Worm (Caenorhabditis elegans): ENCODE results near the gene T24D5.1.

T24D5.1 gene

ce11 chrX:12574473-12574872 lies at the start of gene T24D5.1:
Gene T24D5.1 (plus strand): TSS chrX:12574773.
- TF ChIP-seq ztf-6 (GFP tag; IDR thresholded peaks at IDR 0.05) (no peak), pha-4 (tag; optimal IDR thresholded peaks at IDR 0.05) (no peak), B0261.1 (tag; optimal IDR thresholded peaks at IDR 0.05) (no peak), akir-1 (GFP tag; optimal IDR thresholded peaks at IDR 0.05) (no peak), chd-7 (tag; optimal IDR thresholded peaks at IDR 0.05) (no peak), cebp-1 (GFP tag; IDR thresholded peaks at IDR 0.05) (no peak), cebp-1 (tag; optimal IDR thresholded peaks at IDR 0.05) (no peak), hlh-12 (tag; optimal IDR thresholded peaks at IDR 0.05) (no peak), ztf-28 (GFP tag; IDR thresholded peaks at IDR 0.05) (no peak), lag-1 (GFP tag; IDR thresholded peaks at IDR 0.05) (no peak), B0035.1 (tag; optimal IDR thresholded peaks at IDR 0.05) (no peak), rec-8 (tag; optimal IDR thresholded peaks at IDR 0.05) (no peak), D2030.7 (GFP tag; IDR thresholded peaks at IDR 0.05) (no peak), lir-1 (GFP tag; conservative IDR thresholded peaks at IDR 0.05) (no peak), gei-17 (GFP tag; optimal IDR thresholded peaks at IDR 0.05) (no peak), dox-1 (GFP tag; IDR thresholded peaks at IDR 0.05) (no peak), snpc-1.1 (tag; optimal IDR thresholded peaks at IDR 0.05; ENCODE audit: insufficient read depth) (no peak), lsy-27 (tag; optimal IDR thresholded peaks at IDR 0.05; ENCODE audit: borderline replicate concordance, insufficient read depth) (no peak), tbp1 (GFP tag; optimal IDR thresholded peaks at IDR 0.05) (no peak)

DNA sequence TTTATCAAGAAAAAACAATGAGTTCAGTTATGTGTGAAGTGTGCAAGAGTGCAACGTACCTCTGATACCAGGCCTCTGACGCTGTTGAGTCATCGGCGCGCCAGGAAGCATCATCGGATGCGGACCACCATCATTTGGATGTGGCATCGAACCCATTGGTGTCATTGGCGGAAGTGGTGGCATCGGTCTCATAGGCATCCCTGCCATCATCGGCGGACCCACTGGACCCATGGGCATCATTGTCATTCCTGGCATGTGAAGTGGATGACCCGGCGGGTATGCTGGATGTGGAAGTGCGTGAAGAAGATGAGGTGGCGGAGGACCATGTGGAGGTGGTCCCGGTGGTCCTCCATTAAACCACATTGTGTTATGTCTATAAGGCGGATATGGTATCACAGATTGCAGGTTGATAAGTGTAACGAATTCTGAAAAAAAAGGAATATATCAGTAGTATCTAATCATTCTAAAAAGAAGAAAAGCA lies 49.2 kb upstream of the T24D5.1 start, which contains the start of gene scd-1:
TSS of gene scd-1 (minus strand) at position 431 of the 481 bp plus-strand sequence.
- TF ChIP-seq let-526 (GFP tag; IDR thresholded peaks at IDR 0.05) = no peak
- TF ChIP-seq ccch-3 (GFP tag; optimal IDR thresholded peaks at IDR 0.05) = no peak
- no peak for TF ChIP-seq F37B4.10 (GFP tag; IDR thresholded peaks at IDR 0.05)
- TF ChIP-seq lin-54 (GFP tag; optimal IDR thresholded peaks at IDR 0.05) = no peak
- 0 out of 2 replicates have a peak, but pooled peaks have one; percentile 15 for TF ChIP-seq hsf-1 (GFP tag; IDR thresholded peaks at IDR 0.05)
- no peak for TF ChIP-seq snpc-1.1 (tag; optimal IDR thresholded peaks at IDR 0.05; ENCODE audit: insufficient read depth)
- peak; percentile 70 for TF ChIP-seq zfh-2 (GFP tag; conservative IDR thresholded peaks at IDR 0.05)
- no peak for TF ChIP-seq F52B5.7 (tag; optimal IDR thresholded peaks at IDR 0.05)
- TF ChIP-seq pbrm-1 (GFP tag; IDR thresholded peaks at IDR 0.05) = no peak
- TF ChIP-seq cebp-2 (GFP tag; IDR thresholded peaks at IDR 0.05) = 0 out of 2 replicates have a peak, but pooled peaks have one; percentile 41
- no peak for TF ChIP-seq attf-5 (GFP tag; optimal IDR thresholded peaks at IDR 0.05)
- no peak for TF ChIP-seq B0336.3 (GFP tag; IDR thresholded peaks at IDR 0.05)
- TF ChIP-seq lsl-1 (GFP tag; optimal IDR thresholded peaks at IDR 0.05) = no peak
- TF ChIP-seq ztf-25 (GFP tag; IDR thresholded peaks at IDR 0.05) = no peak
- TF ChIP-seq Y67H2A.10 (GFP tag; conservative IDR thresholded peaks at IDR 0.05) = no peak
- no peak for TF ChIP-seq F33H1.4 (GFP tag; IDR thresholded peaks at IDR 0.05)
- TF ChIP-seq Y79H2A.3 (GFP tag; conservative IDR thresholded peaks at IDR 0.05) = no peak
- no peak for TF ChIP-seq rpc-1 (optimal IDR thresholded peaks at IDR 0.05)
- no peak for TF ChIP-seq rpc-1 (tag; optimal IDR thresholded peaks at IDR 0.05)
- TF ChIP-seq Y53F4B.3 (GFP tag; IDR thresholded peaks at IDR 0.05) = no peak
- TF ChIP-seq ztf-22 (GFP tag; optimal IDR thresholded peaks at IDR 0.05) = no peak
- no peak for TF ChIP-seq ceh-91 (GFP tag; IDR thresholded peaks at IDR 0.05)
- TF ChIP-seq lin-40 (tag; optimal IDR thresholded peaks at IDR 0.05) = no peak
- no peak for TF ChIP-seq ztf-6 (GFP tag; IDR thresholded peaks at IDR 0.05)
- TF ChIP-seq akir-1 (GFP tag; optimal IDR thresholded peaks at IDR 0.05) = no peak

All from whole organism, young adult.